Fruit fly (Drosophila melanogaster): Measurements from ENCODE around the gene CG11598.

Gene CG11598

dm6 chr3R:12622778-12623177 is 11.9 kb upstream of the CG11598 start:
- no peak for TF ChIP-seq Pif1A (GFP tag; optimal IDR thresholded peaks at IDR 0.05)
- no peak for TF ChIP-seq Snoo (tag; optimal IDR thresholded peaks at IDR 0.05)
- no peak for TF ChIP-seq CG13204 (GFP tag; optimal IDR thresholded peaks at IDR 0.05)
- TF ChIP-seq CG14655 (GFP tag; optimal IDR thresholded peaks at IDR 0.05) = no peak
- no peak for TF ChIP-seq rn (GFP tag; IDR thresholded peaks at IDR 0.05)
- TF ChIP-seq CG12605 (GFP tag; IDR thresholded peaks at IDR 0.05) = no peak

dm6 chr3R:12624913-12625312 is 9.8 kb upstream of the CG11598 start:
- no peak for TF ChIP-seq Pif1A (GFP tag; optimal IDR thresholded peaks at IDR 0.05)
- no peak for TF ChIP-seq fd96Ca (GFP tag; IDR thresholded peaks at IDR 0.05)
- TF ChIP-seq CG13204 (GFP tag; optimal IDR thresholded peaks at IDR 0.05) = no peak

- TF ChIP-seq CG4496 (GFP tag; IDR thresholded peaks at IDR 0.05) (no peak), CG8159 (tag; optimal IDR thresholded peaks at IDR 0.05) (no peak), CG12605 (GFP tag; IDR thresholded peaks at IDR 0.05) (no peak), Snoo (tag; optimal IDR thresholded peaks at IDR 0.05) (no peak), CG9948 (tag; optimal IDR thresholded peaks at IDR 0.05) (no peak), CG15710 (tag; optimal IDR thresholded peaks at IDR 0.05) (no peak), EcR (GFP tag; optimal IDR thresholded peaks at IDR 0.05) (no peak), CG17806 (tag; optimal IDR thresholded peaks at IDR 0.05) (no peak), Pif1A (GFP tag; optimal IDR thresholded peaks at IDR 0.05) (no peak), CG14655 (GFP tag; optimal IDR thresholded peaks at IDR 0.05) (no peak)
These were observed 7.9 kb upstream of the CG11598 start for dm6 chr3R:12626674-12627382.

- TF ChIP-seq CG14655 (GFP tag; optimal IDR thresholded peaks at IDR 0.05) = no peak
- no peak for TF ChIP-seq CG34367 (tag; optimal IDR thresholded peaks at IDR 0.05)
- TF ChIP-seq EcR (GFP tag; optimal IDR thresholded peaks at IDR 0.05) = no peak
- TF ChIP-seq CG32121 (GFP tag; IDR thresholded peaks at IDR 0.05) = no peak
- TF ChIP-seq CG17806 (tag; optimal IDR thresholded peaks at IDR 0.05) = no peak
- TF ChIP-seq rn (GFP tag; IDR thresholded peaks at IDR 0.05) = no peak
- no peak for TF ChIP-seq CG4496 (GFP tag; IDR thresholded peaks at IDR 0.05)
- TF ChIP-seq CG15710 (tag; optimal IDR thresholded peaks at IDR 0.05) = no peak
- TF ChIP-seq CG8301 (tag; optimal IDR thresholded peaks at IDR 0.05) = no peak
- no peak for TF ChIP-seq gl (tag; optimal IDR thresholded peaks at IDR 0.05)
- no peak for TF ChIP-seq CG9948 (tag; optimal IDR thresholded peaks at IDR 0.05)
- TF ChIP-seq CG10348 (GFP tag; IDR thresholded peaks at IDR 0.05) = no peak
- no peak for TF ChIP-seq Ets98B (GFP tag; IDR thresholded peaks at IDR 0.05)
- no peak for TF ChIP-seq fd96Ca (GFP tag; IDR thresholded peaks at IDR 0.05)
- TF ChIP-seq Pif1A (GFP tag; optimal IDR thresholded peaks at IDR 0.05) = no peak
These were observed 7.0 kb upstream of the CG11598 start, which contains the start of the genes Vha55 and Snx3 for dm6 chr3R:12627691-12628148. Gene Vha55, minus strand, starts transcription at chr3R:12627829. Gene Snx3, plus strand, starts transcription at chr3R:12628031.

dm6 chr3R:12628395-12628928 is 6.3 kb upstream of the CG11598 start:
- TF ChIP-seq gl (tag; optimal IDR thresholded peaks at IDR 0.05) = no peak
- TF ChIP-seq CG14655 (GFP tag; optimal IDR thresholded peaks at IDR 0.05) = no peak
- no peak for TF ChIP-seq rn (GFP tag; IDR thresholded peaks at IDR 0.05)
- no peak for TF ChIP-seq fd96Ca (GFP tag; IDR thresholded peaks at IDR 0.05)
- TF ChIP-seq CG15710 (tag; optimal IDR thresholded peaks at IDR 0.05) = no peak
- no peak for TF ChIP-seq CG32121 (GFP tag; IDR thresholded peaks at IDR 0.05)

dm6 chr3R:12630369-12630768 is 4.3 kb upstream of the CG11598 start, which contains the start of gene Not10:
Gene Not10, plus strand, starts transcription at chr3R:12630647.
- TF ChIP-seq Ets98B (GFP tag; IDR thresholded peaks at IDR 0.05) (peak; percentile 11; the same call in 1 of the 2 replicates), Pif1A (GFP tag; optimal IDR thresholded peaks at IDR 0.05) (no peak), CG8159 (tag; optimal IDR thresholded peaks at IDR 0.05) (peak; percentile 32), gl (tag; optimal IDR thresholded peaks at IDR 0.05) (no peak), D1 (tag; optimal IDR thresholded peaks at IDR 0.05) (no peak)

- TF ChIP-seq CG9948 (tag; optimal IDR thresholded peaks at IDR 0.05) (no peak), D1 (tag; optimal IDR thresholded peaks at IDR 0.05) (no peak), CG34367 (tag; optimal IDR thresholded peaks at IDR 0.05) (no peak), CG8301 (tag; optimal IDR thresholded peaks at IDR 0.05) (no peak), Snoo (tag; optimal IDR thresholded peaks at IDR 0.05) (no peak)
These were observed 1.7 kb upstream of the CG11598 start, which contains the start of gene CG18530 for dm6 chr3R:12633059-12633458. Gene CG18530, plus strand, starts transcription at chr3R:12633359.

- no peak for TF ChIP-seq CG15710 (tag; optimal IDR thresholded peaks at IDR 0.05)
- no peak for TF ChIP-seq EcR (GFP tag; optimal IDR thresholded peaks at IDR 0.05)
- TF ChIP-seq CG32121 (GFP tag; IDR thresholded peaks at IDR 0.05) = no peak
- no peak for TF ChIP-seq rn (GFP tag; IDR thresholded peaks at IDR 0.05)
- no peak for TF ChIP-seq CG10348 (GFP tag; IDR thresholded peaks at IDR 0.05)
- no peak for TF ChIP-seq CG12605 (GFP tag; IDR thresholded peaks at IDR 0.05)
- no peak for TF ChIP-seq D1 (tag; optimal IDR thresholded peaks at IDR 0.05)
- no peak for TF ChIP-seq CG13204 (GFP tag; optimal IDR thresholded peaks at IDR 0.05)
- no peak for TF ChIP-seq CG9948 (tag; optimal IDR thresholded peaks at IDR 0.05)
- TF ChIP-seq CG4496 (GFP tag; IDR thresholded peaks at IDR 0.05) = no peak
- no peak for TF ChIP-seq CG14655 (GFP tag; optimal IDR thresholded peaks at IDR 0.05)
- no peak for TF ChIP-seq Pif1A (GFP tag; optimal IDR thresholded peaks at IDR 0.05)
- TF ChIP-seq Pif1B (GFP tag; optimal IDR thresholded peaks at IDR 0.05) = no peak
- no peak for TF ChIP-seq CG34367 (tag; optimal IDR thresholded peaks at IDR 0.05)
- no peak for TF ChIP-seq Snoo (tag; optimal IDR thresholded peaks at IDR 0.05)
- TF ChIP-seq CG17806 (tag; optimal IDR thresholded peaks at IDR 0.05) = no peak
- TF ChIP-seq fd96Ca (GFP tag; IDR thresholded peaks at IDR 0.05) = no peak
- no peak for TF ChIP-seq CG8301 (tag; optimal IDR thresholded peaks at IDR 0.05)
These were observed 1.5 kb downstream of the CG11598 start, which contains the start of gene CG11600 for dm6 chr3R:12636240-12636639. Gene CG11600, plus strand, starts transcription at chr3R:12636540.
